Fruit fly (Drosophila melanogaster) whole organism: Measurements from ENCODE around the gene Chmp1.

Experiments used
- EcR ChIP-seq, 2 experiments: fragments of >200 bp; optimal IDR thresholded peaks; 2 replicates each; lab custom pipeline; 2017; ENCODE audit warnings: missing biosample characterization in 2 of 2, missing genetic modification characterization in 2 of 2, missing genetic modification reagents in 2 of 2
- usp ChIP-seq: fragments of >200 bp; optimal IDR thresholded peaks from 2 replicates; lab custom pipeline; 2017; ENCODE audit warnings: missing biosample characterization, missing genetic modification characterization, mixed read lengths

- no peak for TF ChIP-seq EcR (GFP tag; optimal IDR thresholded peaks at IDR 0.05; lab: Kevin White, UChicago)
- TF ChIP-seq usp (GFP tag; lab: Kevin White, UChicago): no peak
Measured at dm6 chr3L:18636782-18637181, 47.1 kb downstream of the Chmp1 start.
